Fruit fly (Drosophila melanogaster): ENCODE results near the gene CG18170.

The CG18170 gene

DNA sequence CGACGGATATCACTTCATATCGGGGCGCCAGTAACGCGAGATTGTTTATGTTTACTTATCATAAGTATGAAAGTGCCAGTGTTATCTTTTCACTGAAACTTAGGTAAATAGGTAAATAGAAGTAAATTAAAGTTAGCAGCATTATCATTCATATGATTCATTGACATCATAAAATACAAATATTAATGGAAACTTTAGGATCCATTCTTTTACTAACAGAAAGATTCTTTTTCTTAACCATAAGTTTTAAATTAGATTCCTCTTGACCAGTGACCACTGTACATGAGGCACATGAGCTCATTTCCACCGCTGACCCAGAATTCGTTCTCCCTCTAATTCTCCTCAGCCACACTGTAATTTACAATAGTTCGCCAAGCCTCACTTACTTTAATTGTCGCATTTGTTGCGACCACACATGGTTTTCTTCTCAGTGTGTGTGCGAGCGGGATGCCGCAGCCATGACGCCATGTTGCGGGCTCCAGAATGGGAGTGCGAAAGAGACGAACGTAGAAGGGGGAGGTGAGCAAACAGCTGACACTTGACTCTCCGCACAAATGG is 24.3 kb upstream of the CG18170 start (continued):
- TF ChIP-seq CG7786 (GFP tag; optimal IDR thresholded peaks at IDR 0.05): no peak
- no peak for TF ChIP-seq Hand (GFP tag; optimal IDR thresholded peaks at IDR 0.05)
- peak; percentile 57 for TF ChIP-seq Jarid2 (GFP tag; optimal IDR thresholded peaks at IDR 0.05)
- TF ChIP-seq chif (GFP tag; optimal IDR thresholded peaks at IDR 0.05): peak in 1 of 2 experiments; percentile 8
- TF ChIP-seq Ets65A (GFP tag): peak; percentile 96
- TF ChIP-seq Aef1 (GFP tag; IDR thresholded peaks at IDR 0.05): 0 out of 3 replicates have a peak, but pooled peaks have one; percentile 33
- peak; percentile 80 for TF ChIP-seq grau (tag; optimal IDR thresholded peaks at IDR 0.05)
- TF ChIP-seq sob (GFP tag; IDR thresholded peaks at IDR 0.05): 0 out of 2 replicates have a peak, but pooled peaks have one; percentile 52
- TF ChIP-seq ranshi (GFP tag; IDR thresholded peaks at IDR 0.05): peak; percentile 46
- TF ChIP-seq CG6272 (GFP tag; IDR thresholded peaks at IDR 0.05): no peak
- TF ChIP-seq nmo (GFP tag; optimal IDR thresholded peaks at IDR 0.05): peak; percentile 4
- peak; percentile 16 for TF ChIP-seq pb (GFP tag; optimal IDR thresholded peaks at IDR 0.05)
- TF ChIP-seq Tbp (GFP tag; optimal IDR thresholded peaks at IDR 0.05): no peak
- no peak for TF ChIP-seq bigmax (GFP tag; optimal IDR thresholded peaks at IDR 0.05)
- TF ChIP-seq CG14710 (tag; optimal IDR thresholded peaks at IDR 0.05): peak; percentile 8
- TF ChIP-seq CG1024 (GFP tag; IDR thresholded peaks at IDR 0.05): no peak
- TF ChIP-seq Adf1 (GFP tag; IDR thresholded peaks at IDR 0.05): no peak
- TF ChIP-seq CG18764 (GFP tag; optimal IDR thresholded peaks at IDR 0.05): peak; percentile 14
- peak; percentile 40 for TF ChIP-seq CG7839 (tag; optimal IDR thresholded peaks at IDR 0.05)
- TF ChIP-seq Pdp1 (GFP tag; optimal IDR thresholded peaks at IDR 0.05): peak; percentile 9 to 12
- peak; percentile 37 for TF ChIP-seq CG4820 (GFP tag; optimal IDR thresholded peaks at IDR 0.05)
- no peak for TF ChIP-seq dimm (GFP tag; IDR thresholded peaks at IDR 0.05)
- TF ChIP-seq pnt (GFP tag; optimal IDR thresholded peaks at IDR 0.05): peak; percentile 27
- 0 out of 2 replicates have a peak, but pooled peaks have one; percentile 5 for TF ChIP-seq CG32772 (GFP tag; IDR thresholded peaks at IDR 0.05)
- TF ChIP-seq crp (GFP tag; optimal IDR thresholded peaks at IDR 0.05): peak in 1 of 2 experiments; percentile 30
- TF ChIP-seq CG15011 (GFP tag; optimal IDR thresholded peaks at IDR 0.05): peak; percentile 43
- peak; percentile 34 for TF ChIP-seq HmgZ (tag; optimal IDR thresholded peaks at IDR 0.05)
- TF ChIP-seq Dref (GFP tag; IDR thresholded peaks at IDR 0.05): 0 out of 2 replicates have a peak, but pooled peaks have one; percentile 4
- TF ChIP-seq CG8944 (GFP tag; optimal IDR thresholded peaks at IDR 0.05): peak; percentile 5
- TF ChIP-seq Sox100B (GFP tag; optimal IDR thresholded peaks at IDR 0.05): peak; percentile 52

DNA sequence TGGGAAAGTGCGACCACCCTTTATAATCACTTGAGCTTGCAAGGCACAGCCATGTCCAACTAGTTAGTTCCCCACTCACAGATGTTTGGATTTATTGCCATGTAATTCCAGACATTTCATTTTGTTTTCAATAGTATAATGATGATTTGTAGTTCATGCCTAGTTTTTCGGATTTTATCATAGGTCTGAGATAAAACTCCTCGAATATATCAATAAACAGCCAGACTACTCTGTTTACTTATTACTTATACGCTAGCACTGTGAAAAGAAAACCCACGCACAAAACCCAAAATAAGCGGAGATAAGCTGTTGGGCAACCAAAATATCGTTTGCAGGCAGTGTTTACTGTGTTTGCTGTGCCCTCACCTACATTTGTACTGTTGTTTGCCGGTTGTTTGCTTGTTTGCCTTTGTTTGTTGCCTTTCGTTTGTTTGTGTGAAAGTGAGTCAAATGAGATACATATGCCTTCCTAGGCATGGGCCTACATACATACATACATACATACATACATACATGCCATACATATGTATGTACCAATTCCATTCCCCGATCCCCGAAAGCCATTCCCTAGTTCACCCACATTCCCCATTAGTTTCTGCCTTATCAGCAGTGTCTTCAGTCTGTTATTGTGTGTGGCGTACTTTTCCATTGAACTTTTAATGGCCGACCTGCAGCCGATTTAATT is 23.4 kb upstream of the CG18170 start:
- TF ChIP-seq Usf (GFP tag; optimal IDR thresholded peaks at IDR 0.05): peak; percentile 41
- peak; percentile 65 for TF ChIP-seq CG13296 (GFP tag; optimal IDR thresholded peaks at IDR 0.05)
- TF ChIP-seq CG5245 (GFP tag; optimal IDR thresholded peaks at IDR 0.05): no peak
- peak in 1 of 2 experiments; percentile 96 for TF ChIP-seq Hr78 (GFP tag; optimal IDR thresholded peaks at IDR 0.05)
- TF ChIP-seq Side (GFP tag; optimal IDR thresholded peaks at IDR 0.05): peak; percentile 67
- peak; percentile 80 for TF ChIP-seq CrebB (tag; optimal IDR thresholded peaks at IDR 0.05)
- peak; percentile 45; the same call in 1 of the 2 replicates for TF ChIP-seq CG10959 (GFP tag; IDR thresholded peaks at IDR 0.05)
- TF ChIP-seq CG17568 (GFP tag; optimal IDR thresholded peaks at IDR 0.05): peak; percentile 73
- TF ChIP-seq ssp (GFP tag; IDR thresholded peaks at IDR 0.05): 0 out of 2 replicates have a peak, but pooled peaks have one; percentile 29
- TF ChIP-seq Dbx (GFP tag; IDR thresholded peaks at IDR 0.05): no peak
- TF ChIP-seq kay (GFP tag; optimal IDR thresholded peaks at IDR 0.05): peak; percentile 41
- TF ChIP-seq CG16779 (GFP tag; IDR thresholded peaks at IDR 0.05): no peak
- TF ChIP-seq CG1529 (GFP tag; optimal IDR thresholded peaks at IDR 0.05): peak; percentile 81
- peak; percentile 37 for TF ChIP-seq repo (GFP tag; optimal IDR thresholded peaks at IDR 0.05)
- TF ChIP-seq fru (optimal IDR thresholded peaks at IDR 0.05): no peak
- peak; percentile 50 for TF ChIP-seq NC2β (GFP tag; optimal IDR thresholded peaks at IDR 0.05)
- TF ChIP-seq CG18599 (GFP tag; optimal IDR thresholded peaks at IDR 0.05): peak; percentile 72
- TF ChIP-seq ab (GFP tag; optimal IDR thresholded peaks at IDR 0.05): no peak
- TF ChIP-seq CG1024 (GFP tag; IDR thresholded peaks at IDR 0.05): peak; percentile 45
- TF ChIP-seq Opbp (GFP tag; IDR thresholded peaks at IDR 0.05; ENCODE audit: partially characterized antibody): no peak
- no peak for TF ChIP-seq CG1647 (GFP tag; optimal IDR thresholded peaks at IDR 0.05)

Measured in whole organism, embryonic.